Worm (Caenorhabditis elegans): ENCODE data around the gene clec-218.

clec-218 gene

ce11 chrV:8304461-8305195, 3.1 kb upstream of the clec-218 start, which contains the start of gene W02D7.11:
Gene W02D7.11, minus strand, starts transcription at chrV:8304511.
- TF ChIP-seq scrt-1 (GFP tag; IDR thresholded peaks at IDR 0.05) (no peak), flt-1 (GFP tag; IDR thresholded peaks at IDR 0.05) (no peak), tbx-37 (GFP tag; conservative IDR thresholded peaks at IDR 0.05) (no peak), tra-4 (tag; optimal IDR thresholded peaks at IDR 0.05) (no peak), hnd-1 (tag; optimal IDR thresholded peaks at IDR 0.05) (no peak), hmbx-1 (tag; optimal IDR thresholded peaks at IDR 0.05) (no peak), ets-7 (tag; optimal IDR thresholded peaks at IDR 0.05) (no peak), ceh-13 (GFP tag; optimal IDR thresholded peaks at IDR 0.05) (no peak), hmg-4 (GFP tag; optimal IDR thresholded peaks at IDR 0.05) (no peak), ama-1 (optimal IDR thresholded peaks at IDR 0.05) (no peak), B0310.2 (tag; optimal IDR thresholded peaks at IDR 0.05) (no peak), pes-1 (GFP tag; IDR thresholded peaks at IDR 0.05) (no peak), ceh-36 (tag; optimal IDR thresholded peaks at IDR 0.05) (no peak), F13C5.2 (tag; optimal IDR thresholded peaks at IDR 0.05) (no peak), sea-1 (GFP tag; conservative IDR thresholded peaks at IDR 0.05) (no peak), tbx-11 (GFP tag; IDR thresholded peaks at IDR 0.05) (no peak), aly-1 (tag; optimal IDR thresholded peaks at IDR 0.05) (no peak)

DNA sequence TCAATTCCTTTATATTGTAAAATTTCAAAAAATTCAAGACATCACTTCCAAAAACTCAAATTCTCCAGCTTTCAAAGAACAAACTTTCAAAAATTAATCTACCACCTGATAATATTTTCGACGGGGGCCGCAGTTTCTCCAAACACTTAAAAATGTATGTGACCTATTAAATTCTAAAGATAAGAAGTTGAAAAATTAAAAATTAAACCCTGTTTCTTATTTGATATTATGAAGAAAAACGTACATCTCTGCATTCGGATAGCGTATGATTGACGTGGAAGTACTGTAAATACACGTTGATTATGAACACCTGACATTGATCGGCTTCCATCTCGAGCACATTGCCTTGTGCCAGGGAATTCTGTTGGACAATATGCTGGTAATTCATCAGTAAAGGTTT, 1.8 kb upstream of the clec-218 start:
- TF ChIP-seq pes-1 (GFP tag; IDR thresholded peaks at IDR 0.05) (no peak), hmbx-1 (tag; optimal IDR thresholded peaks at IDR 0.05) (no peak), hnd-1 (tag; optimal IDR thresholded peaks at IDR 0.05) (no peak), ceh-13 (GFP tag; optimal IDR thresholded peaks at IDR 0.05) (no peak), hmg-4 (GFP tag; optimal IDR thresholded peaks at IDR 0.05) (no peak)

DNA sequence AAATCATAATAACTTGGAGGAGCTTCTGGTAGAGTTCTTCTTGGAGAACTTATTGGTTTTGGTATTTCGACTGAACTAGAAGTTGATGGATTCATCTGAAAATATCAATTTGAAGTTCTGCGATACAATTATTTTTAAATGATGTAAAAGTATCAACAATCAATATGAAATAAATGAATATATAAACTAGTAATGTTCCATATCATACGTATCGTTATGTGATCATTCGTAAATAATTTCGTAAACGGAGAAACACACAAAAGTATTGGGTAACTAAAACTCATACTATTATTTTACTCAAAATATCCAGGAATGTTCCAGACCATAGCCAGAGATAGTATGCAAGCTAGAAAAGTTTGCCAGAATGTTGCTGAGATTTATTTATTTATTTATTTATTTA, 1.4 kb upstream of the clec-218 start, which contains the start of gene W02D7.8:
Gene W02D7.8 (minus strand): TSS at position 101 of the 400 bp plus-strand sequence.
- TF ChIP-seq flt-1 (GFP tag; IDR thresholded peaks at IDR 0.05), result no peak
- TF ChIP-seq tbx-11 (GFP tag; IDR thresholded peaks at IDR 0.05), result no peak
- TF ChIP-seq pes-1 (GFP tag; IDR thresholded peaks at IDR 0.05), result no peak
- TF ChIP-seq hmbx-1 (tag; optimal IDR thresholded peaks at IDR 0.05), result no peak
- TF ChIP-seq hnd-1 (tag; optimal IDR thresholded peaks at IDR 0.05), result no peak
- TF ChIP-seq scrt-1 (GFP tag; IDR thresholded peaks at IDR 0.05), result no peak
- no peak for TF ChIP-seq B0310.2 (tag; optimal IDR thresholded peaks at IDR 0.05)
- TF ChIP-seq tra-4 (tag; optimal IDR thresholded peaks at IDR 0.05), result no peak
- TF ChIP-seq ets-7 (tag; optimal IDR thresholded peaks at IDR 0.05), result no peak
- TF ChIP-seq ceh-13 (GFP tag; optimal IDR thresholded peaks at IDR 0.05), result no peak
- TF ChIP-seq aly-1 (tag; optimal IDR thresholded peaks at IDR 0.05), result no peak
- no peak for TF ChIP-seq sea-1 (GFP tag; conservative IDR thresholded peaks at IDR 0.05)
- no peak for TF ChIP-seq tbx-37 (GFP tag; conservative IDR thresholded peaks at IDR 0.05)

DNA sequence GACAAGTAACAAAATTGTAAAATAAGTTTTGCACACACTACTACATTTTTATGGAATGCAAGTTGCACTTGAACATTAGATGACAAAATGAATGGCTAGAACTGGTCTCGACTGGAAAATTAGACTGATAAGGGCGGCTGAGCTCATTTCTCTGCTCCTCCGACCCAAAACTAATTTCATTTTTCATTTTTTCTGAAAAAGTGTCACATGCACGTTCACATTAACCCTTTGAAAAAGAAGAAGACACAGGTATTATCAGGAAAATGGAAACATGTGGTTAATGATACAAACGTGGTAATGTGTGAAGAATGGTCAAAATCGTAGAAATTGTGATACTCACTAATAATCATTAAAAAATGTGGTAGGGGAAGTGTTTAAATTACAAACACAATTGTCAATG, 729 bp upstream of the clec-218 start:
- TF ChIP-seq ama-1 (optimal IDR thresholded peaks at IDR 0.05), result no peak
- TF ChIP-seq tbx-11 (GFP tag; IDR thresholded peaks at IDR 0.05), result no peak
- no peak for TF ChIP-seq F13C5.2 (tag; optimal IDR thresholded peaks at IDR 0.05)
- no peak for TF ChIP-seq sea-1 (GFP tag; conservative IDR thresholded peaks at IDR 0.05)
- no peak for TF ChIP-seq B0310.2 (tag; optimal IDR thresholded peaks at IDR 0.05)
- no peak for TF ChIP-seq pes-1 (GFP tag; IDR thresholded peaks at IDR 0.05)
- TF ChIP-seq flt-1 (GFP tag; IDR thresholded peaks at IDR 0.05), result no peak
- no peak for TF ChIP-seq ets-7 (tag; optimal IDR thresholded peaks at IDR 0.05)
- no peak for TF ChIP-seq scrt-1 (GFP tag; IDR thresholded peaks at IDR 0.05)
- TF ChIP-seq hmg-4 (GFP tag; optimal IDR thresholded peaks at IDR 0.05), result no peak
- TF ChIP-seq ceh-13 (GFP tag; optimal IDR thresholded peaks at IDR 0.05), result no peak
- no peak for TF ChIP-seq tbx-37 (GFP tag; conservative IDR thresholded peaks at IDR 0.05)
- no peak for TF ChIP-seq hnd-1 (tag; optimal IDR thresholded peaks at IDR 0.05)
- no peak for TF ChIP-seq hmbx-1 (tag; optimal IDR thresholded peaks at IDR 0.05)
- TF ChIP-seq ceh-36 (tag; optimal IDR thresholded peaks at IDR 0.05), result no peak
- TF ChIP-seq aly-1 (tag; optimal IDR thresholded peaks at IDR 0.05), result no peak

DNA sequence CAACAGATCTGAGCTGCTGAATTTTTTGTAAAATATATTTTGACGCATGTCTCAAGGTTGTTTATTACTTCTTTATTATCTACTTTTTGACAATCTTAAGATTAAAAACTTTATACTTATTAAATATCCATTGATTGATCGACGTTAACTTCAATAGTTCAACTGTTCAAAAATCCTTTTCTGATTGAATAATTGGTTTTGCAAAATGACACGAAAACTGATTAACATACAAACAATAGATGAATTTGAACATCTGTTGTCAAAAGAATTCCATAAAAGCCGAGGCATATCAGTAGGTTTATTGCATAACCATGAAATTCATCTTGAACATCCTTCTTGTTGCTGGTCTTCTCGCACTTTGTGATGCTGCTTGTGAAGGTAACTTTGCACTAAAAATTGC, 3.5 kb downstream of the clec-218 start, which contains the start of gene W02D7.12:
Gene W02D7.12 (plus strand): TSS at position 301 of the 400 bp plus-strand sequence.
- no peak for TF ChIP-seq tbx-11 (GFP tag; IDR thresholded peaks at IDR 0.05)
- no peak for TF ChIP-seq hmg-4 (GFP tag; optimal IDR thresholded peaks at IDR 0.05)
- no peak for TF ChIP-seq hmbx-1 (tag; optimal IDR thresholded peaks at IDR 0.05)
- no peak for TF ChIP-seq tbx-37 (GFP tag; conservative IDR thresholded peaks at IDR 0.05)
- TF ChIP-seq aly-1 (tag; optimal IDR thresholded peaks at IDR 0.05), result no peak
- TF ChIP-seq tra-4 (tag; optimal IDR thresholded peaks at IDR 0.05), result no peak
- TF ChIP-seq ceh-36 (tag; optimal IDR thresholded peaks at IDR 0.05), result no peak
- no peak for TF ChIP-seq pes-1 (GFP tag; IDR thresholded peaks at IDR 0.05)
- no peak for TF ChIP-seq B0310.2 (tag; optimal IDR thresholded peaks at IDR 0.05)
- TF ChIP-seq sea-1 (GFP tag; conservative IDR thresholded peaks at IDR 0.05), result no peak

DNA sequence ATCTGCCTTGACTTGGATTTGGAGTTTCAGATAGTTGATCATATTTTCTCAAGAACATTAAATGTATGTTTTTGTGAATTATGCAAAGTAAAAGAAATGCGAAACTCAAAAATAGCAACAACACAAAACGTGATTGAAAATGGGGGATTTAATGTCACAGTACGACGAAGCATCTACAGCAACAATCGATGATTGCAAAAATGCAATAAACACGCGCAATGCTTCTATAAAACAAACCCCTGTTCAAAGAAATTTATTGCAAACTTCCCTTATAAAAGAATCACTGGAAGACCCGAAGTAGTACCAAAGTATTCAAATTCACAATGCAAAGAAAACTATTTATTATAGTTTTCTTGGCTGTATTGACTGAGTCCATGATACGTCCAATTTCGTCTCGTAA, 10.4 kb downstream of the clec-218 start, which contains the start of gene clec-219:
Gene clec-219 (plus strand): TSS at position 301 of the 400 bp plus-strand sequence.
- no peak for TF ChIP-seq tra-4 (tag; optimal IDR thresholded peaks at IDR 0.05)
- no peak for TF ChIP-seq F13C5.2 (tag; optimal IDR thresholded peaks at IDR 0.05)
- TF ChIP-seq hmg-4 (GFP tag; optimal IDR thresholded peaks at IDR 0.05), result no peak
- TF ChIP-seq aly-1 (tag; optimal IDR thresholded peaks at IDR 0.05), result no peak
- no peak for TF ChIP-seq hnd-1 (tag; optimal IDR thresholded peaks at IDR 0.05)
- no peak for TF ChIP-seq ceh-13 (GFP tag; optimal IDR thresholded peaks at IDR 0.05)
- no peak for TF ChIP-seq ets-7 (tag; optimal IDR thresholded peaks at IDR 0.05)
- no peak for TF ChIP-seq flt-1 (GFP tag; IDR thresholded peaks at IDR 0.05)
- no peak for TF ChIP-seq pes-1 (GFP tag; IDR thresholded peaks at IDR 0.05)
- TF ChIP-seq tbx-37 (GFP tag; conservative IDR thresholded peaks at IDR 0.05), result no peak
- no peak for TF ChIP-seq ama-1 (optimal IDR thresholded peaks at IDR 0.05)
- TF ChIP-seq B0310.2 (tag; optimal IDR thresholded peaks at IDR 0.05), result no peak
- no peak for TF ChIP-seq hmbx-1 (tag; optimal IDR thresholded peaks at IDR 0.05)
- no peak for TF ChIP-seq tbx-11 (GFP tag; IDR thresholded peaks at IDR 0.05)
- TF ChIP-seq ceh-36 (tag; optimal IDR thresholded peaks at IDR 0.05), result no peak

DNA sequence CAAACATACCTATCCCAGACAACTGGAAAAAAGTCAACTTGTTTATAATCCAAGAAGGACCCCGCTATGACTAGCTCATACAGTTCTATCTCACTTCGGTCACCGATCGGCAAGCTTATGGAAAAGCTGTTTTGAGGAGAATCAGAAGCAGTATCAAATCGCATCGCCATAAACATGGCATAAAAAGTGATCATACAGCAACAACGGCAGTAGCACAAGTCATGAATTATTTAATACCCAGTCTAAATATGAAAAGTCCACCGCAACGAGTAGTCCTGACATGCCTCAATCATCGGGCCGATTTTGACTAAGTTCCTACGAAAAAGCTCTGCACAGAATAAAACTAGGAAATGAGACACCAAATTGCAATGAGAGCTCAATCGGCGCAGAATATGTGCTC, 15.8 kb downstream of the clec-218 start:
- TF ChIP-seq tra-4 (tag; optimal IDR thresholded peaks at IDR 0.05) (no peak), scrt-1 (GFP tag; IDR thresholded peaks at IDR 0.05) (no peak), aly-1 (tag; optimal IDR thresholded peaks at IDR 0.05) (no peak), flt-1 (GFP tag; IDR thresholded peaks at IDR 0.05) (no peak), ama-1 (optimal IDR thresholded peaks at IDR 0.05) (no peak), tbx-37 (GFP tag; conservative IDR thresholded peaks at IDR 0.05) (no peak), tbx-11 (GFP tag; IDR thresholded peaks at IDR 0.05) (no peak), hmbx-1 (tag; optimal IDR thresholded peaks at IDR 0.05) (no peak), B0310.2 (tag; optimal IDR thresholded peaks at IDR 0.05) (no peak), hnd-1 (tag; optimal IDR thresholded peaks at IDR 0.05) (no peak), sea-1 (GFP tag; conservative IDR thresholded peaks at IDR 0.05) (no peak), ceh-36 (tag; optimal IDR thresholded peaks at IDR 0.05) (no peak), ceh-13 (GFP tag; optimal IDR thresholded peaks at IDR 0.05) (no peak), ets-7 (tag; optimal IDR thresholded peaks at IDR 0.05) (no peak), F13C5.2 (tag; optimal IDR thresholded peaks at IDR 0.05) (no peak)
